Fruit fly (Drosophila melanogaster) whole organism: ENCODE data around the gene Tep3.

Experiments used
- CG8478 ChIP-seq: fragments of >200 bp; optimal IDR thresholded peaks from 2 replicates; lab custom pipeline; 2018; ENCODE audit warnings: inconsistent platforms
- Dll ChIP-seq: fragments of >200 bp; optimal IDR thresholded peaks from 2 replicates; lab custom pipeline; 2017
- EcR ChIP-seq, 2 experiments: fragments of >200 bp; optimal IDR thresholded peaks; 2 replicates each; lab custom pipeline; 2017; ENCODE audit warnings: missing biosample characterization in 2 of 2, missing genetic modification characterization in 2 of 2, missing genetic modification reagents in 2 of 2
- pan ChIP-seq: fragments of >200 bp; optimal IDR thresholded peaks from 2 replicates; lab custom pipeline; 2017
- psq ChIP-seq: fragments of >200 bp; optimal IDR thresholded peaks from 2 replicates; lab custom pipeline; 2017
- usp ChIP-seq: fragments of >200 bp; optimal IDR thresholded peaks from 2 replicates; lab custom pipeline; 2017; ENCODE audit warnings: missing biosample characterization, missing genetic modification characterization, mixed read lengths

Tep3 gene

dm6 chr2L:7702383-7703188 is at the start of gene Tep3:
TSS of gene Tep3 (plus strand) at chr2L:7702805.
- TF ChIP-seq Dll (no peak), EcR (GFP tag; optimal IDR thresholded peaks at IDR 0.05; lab: Kevin White, UChicago) (no peak), usp (no peak), CG8478 (lab: Kevin White, UChicago) (peak; percentile 3), pan (lab: Kevin White, UChicago) (no peak), psq (lab: Kevin White, UChicago) (no peak)

- TF ChIP-seq EcR (GFP tag; optimal IDR thresholded peaks at IDR 0.05; lab: Kevin White, UChicago) (no peak), Dll (no peak), pan (lab: Kevin White, UChicago) (no peak)
Observed at dm6 chr2L:7659561-7659960, 43.0 kb upstream of the Tep3 start.

- no peak for TF ChIP-seq Dll
Observed at dm6 chr2L:7660087-7660486, 42.5 kb upstream of the Tep3 start.

dm6 chr2L:7665747-7666146 is 36.9 kb upstream of the Tep3 start, which contains the start of gene Myo28B1:
TSS of gene Myo28B1 (plus strand) at chr2L:7666047.
- no peak for TF ChIP-seq EcR (GFP tag; optimal IDR thresholded peaks at IDR 0.05; lab: Kevin White, UChicago)
- TF ChIP-seq CG8478 (lab: Kevin White, UChicago), result no peak

- TF ChIP-seq psq (lab: Kevin White, UChicago) (no peak), usp (no peak), pan (lab: Kevin White, UChicago) (no peak), Dll (no peak), EcR (GFP tag; optimal IDR thresholded peaks at IDR 0.05; lab: Kevin White, UChicago) (no peak), CG8478 (lab: Kevin White, UChicago) (no peak)
Observed at dm6 chr2L:7675028-7675749, 27.4 kb upstream of the Tep3 start, which contains the start of gene Slob. TSS of gene Slob (minus strand) at chr2L:7675078.

- TF ChIP-seq CG8478 (lab: Kevin White, UChicago), result no peak
- TF ChIP-seq psq (lab: Kevin White, UChicago), result no peak
- no peak for TF ChIP-seq pan (lab: Kevin White, UChicago)
- TF ChIP-seq usp, result no peak
- TF ChIP-seq Dll, result no peak
- TF ChIP-seq EcR (GFP tag; optimal IDR thresholded peaks at IDR 0.05; lab: Kevin White, UChicago), result no peak
Observed at dm6 chr2L:7675754-7676178, 26.8 kb upstream of the Tep3 start.

- TF ChIP-seq pan (lab: Kevin White, UChicago) (no peak), Dll (no peak), usp (no peak), EcR (GFP tag; optimal IDR thresholded peaks at IDR 0.05; lab: Kevin White, UChicago) (no peak), psq (lab: Kevin White, UChicago) (no peak), CG8478 (lab: Kevin White, UChicago) (no peak)
Observed at dm6 chr2L:7676982-7677381, 25.6 kb upstream of the Tep3 start.

- TF ChIP-seq Dll, result no peak
- TF ChIP-seq psq (lab: Kevin White, UChicago), result no peak
- TF ChIP-seq EcR (GFP tag; optimal IDR thresholded peaks at IDR 0.05; lab: Kevin White, UChicago), result no peak
- TF ChIP-seq CG8478 (lab: Kevin White, UChicago), result no peak
- TF ChIP-seq usp, result no peak
- no peak for TF ChIP-seq pan (lab: Kevin White, UChicago)
Observed at dm6 chr2L:7678095-7678784, 24.4 kb upstream of the Tep3 start.

- TF ChIP-seq usp (no peak), Dll (no peak), pan (lab: Kevin White, UChicago) (no peak)
Observed at dm6 chr2L:7680298-7680697, 22.3 kb upstream of the Tep3 start.

dm6 chr2L:7685290-7685689 is 17.3 kb upstream of the Tep3 start:
- no peak for TF ChIP-seq psq (lab: Kevin White, UChicago)
- TF ChIP-seq usp, result no peak
- TF ChIP-seq EcR (GFP tag; optimal IDR thresholded peaks at IDR 0.05; lab: Kevin White, UChicago), result no peak
- no peak for TF ChIP-seq pan (lab: Kevin White, UChicago)

- no peak for TF ChIP-seq usp
- TF ChIP-seq pan (lab: Kevin White, UChicago), result no peak
- TF ChIP-seq Dll, result no peak
- no peak for TF ChIP-seq EcR (GFP tag; optimal IDR thresholded peaks at IDR 0.05; lab: Kevin White, UChicago)
- TF ChIP-seq psq (lab: Kevin White, UChicago), result no peak
- no peak for TF ChIP-seq CG8478 (lab: Kevin White, UChicago)
Observed at dm6 chr2L:7690449-7690848, 12.2 kb upstream of the Tep3 start.

- TF ChIP-seq usp (no peak), EcR (GFP tag; optimal IDR thresholded peaks at IDR 0.05; lab: Kevin White, UChicago) (no peak), CG8478 (lab: Kevin White, UChicago) (no peak), Dll (no peak), psq (lab: Kevin White, UChicago) (no peak), pan (lab: Kevin White, UChicago) (no peak)
Observed at dm6 chr2L:7690961-7691360, 11.6 kb upstream of the Tep3 start, which contains the start of gene CG18585. TSS of gene CG18585 (minus strand) at chr2L:7691061.
